Fruit fly (Drosophila melanogaster): ENCODE data around the gene Srrm1.
A peak's percentile ranks its signal among the peaks of the same experiment; 100 is the strongest.

Gene Srrm1

dm6 chr3L:13041292-13042067 is 4.9 kb downstream of the Srrm1 start, which contains the start of gene RpS4 (continued):
- TF ChIP-seq cas (GFP tag; IDR thresholded peaks at IDR 0.05): peak; percentile 26; the same call in 1 of the 2 replicates
- peak; percentile 77 for TF ChIP-seq ara (GFP tag; IDR thresholded peaks at IDR 0.05)
- peak; percentile 68 for TF ChIP-seq CG4617 (GFP tag; optimal IDR thresholded peaks at IDR 0.05; ENCODE audit: borderline replicate concordance)
- no peak for TF ChIP-seq Lpt (GFP tag; optimal IDR thresholded peaks at IDR 0.05)
- peak; percentile 79 for TF ChIP-seq H2.0 (GFP tag; IDR thresholded peaks at IDR 0.05)
- TF ChIP-seq MESR4 (GFP tag; optimal IDR thresholded peaks at IDR 0.05): peak; percentile 100
- TF ChIP-seq CG10147 (GFP tag; optimal IDR thresholded peaks at IDR 0.05): peak; percentile 77
- no peak for TF ChIP-seq Doc2 (GFP tag; IDR thresholded peaks at IDR 0.05)
- peak; percentile 99 for TF ChIP-seq ci (GFP tag; IDR thresholded peaks at IDR 0.05)
- peak; percentile 85 for TF ChIP-seq CG12299 (tag; optimal IDR thresholded peaks at IDR 0.05)
- TF ChIP-seq CrebB (tag; optimal IDR thresholded peaks at IDR 0.05): peak; percentile 97
- TF ChIP-seq zen (tag; optimal IDR thresholded peaks at IDR 0.05): peak; percentile 80
- peak; percentile 68 for TF ChIP-seq trh (GFP tag; optimal IDR thresholded peaks at IDR 0.05)
- peak; percentile 87 for TF ChIP-seq Max (GFP tag; optimal IDR thresholded peaks at IDR 0.05)
- TF ChIP-seq CG12744 (GFP tag; optimal IDR thresholded peaks at IDR 0.05): peak; percentile 79
- peak; percentile 64; the same call in 1 of the 2 replicates for TF ChIP-seq CG31224 (GFP tag; IDR thresholded peaks at IDR 0.05)
- peak; percentile 54 for TF ChIP-seq CG12942 (GFP tag; optimal IDR thresholded peaks at IDR 0.05)
- TF ChIP-seq chm (GFP tag; IDR thresholded peaks at IDR 0.05): peak; percentile 95
- TF ChIP-seq CG3065 (GFP tag; optimal IDR thresholded peaks at IDR 0.05): peak; percentile 49
- peak; percentile 75 for TF ChIP-seq Optix (GFP tag; IDR thresholded peaks at IDR 0.05)
- TF ChIP-seq CG15601 (tag; optimal IDR thresholded peaks at IDR 0.05): peak; percentile 90
- peak; percentile 75 to 87 for TF ChIP-seq Pdp1 (GFP tag; optimal IDR thresholded peaks at IDR 0.05)
- peak; percentile 96 for TF ChIP-seq Hmr (GFP tag; optimal IDR thresholded peaks at IDR 0.05)
- TF ChIP-seq fd64A (GFP tag; optimal IDR thresholded peaks at IDR 0.05): peak; percentile 95
- peak; percentile 98 for TF ChIP-seq lab (GFP tag; optimal IDR thresholded peaks at IDR 0.05)
- peak; percentile 98 for TF ChIP-seq odd (GFP tag; optimal IDR thresholded peaks at IDR 0.05)
- TF ChIP-seq pita (GFP tag; optimal IDR thresholded peaks at IDR 0.05): peak; percentile 21
- peak; percentile 60 for TF ChIP-seq ab (GFP tag; optimal IDR thresholded peaks at IDR 0.05)
- peak; percentile 93 for TF ChIP-seq gro (GFP tag; optimal IDR thresholded peaks at IDR 0.05)
- peak; percentile 95 for TF ChIP-seq CG12219 (GFP tag; optimal IDR thresholded peaks at IDR 0.05)
- TF ChIP-seq CG17361 (GFP tag; IDR thresholded peaks at IDR 0.05): peak; percentile 89
- peak; percentile 39 for TF ChIP-seq az2 (GFP tag; optimal IDR thresholded peaks at IDR 0.05)
- TF ChIP-seq CG13424 (tag; optimal IDR thresholded peaks at IDR 0.05): peak; percentile 57
- no peak for TF ChIP-seq mld (GFP tag; IDR thresholded peaks at IDR 0.05; ENCODE audit: partially characterized antibody)
- peak; percentile 69 for TF ChIP-seq ap (GFP tag; IDR thresholded peaks at IDR 0.05)
- TF ChIP-seq CG17568 (GFP tag; optimal IDR thresholded peaks at IDR 0.05): peak; percentile 96
- peak; percentile 4 for TF ChIP-seq CG31388 (GFP tag; optimal IDR thresholded peaks at IDR 0.05)
- peak; percentile 98 for TF ChIP-seq CG18011 (GFP tag; optimal IDR thresholded peaks at IDR 0.05)
- TF ChIP-seq CG31365 (tag; optimal IDR thresholded peaks at IDR 0.05): peak; percentile 89
- peak; percentile 64 for TF ChIP-seq pros (GFP tag; optimal IDR thresholded peaks at IDR 0.05)
- peak; percentile 80 for TF ChIP-seq ranshi (GFP tag; IDR thresholded peaks at IDR 0.05)
- TF ChIP-seq sens-2 (GFP tag; IDR thresholded peaks at IDR 0.05): peak; percentile 92
- TF ChIP-seq Fer2 (tag; optimal IDR thresholded peaks at IDR 0.05): peak; percentile 81
- peak; percentile 74 for TF ChIP-seq CG8944 (GFP tag; optimal IDR thresholded peaks at IDR 0.05)
- TF ChIP-seq Doc3 (GFP tag; IDR thresholded peaks at IDR 0.05; ENCODE audit: partially characterized antibody): no peak
- peak; percentile 67 for TF ChIP-seq al (GFP tag; IDR thresholded peaks at IDR 0.05)
- peak; percentile 80 for TF ChIP-seq Antp (GFP tag; optimal IDR thresholded peaks at IDR 0.05)
- TF ChIP-seq dimm (GFP tag; IDR thresholded peaks at IDR 0.05): no peak
- TF ChIP-seq zfh1 (GFP tag; IDR thresholded peaks at IDR 0.05): peak; percentile 92
